Fruit fly (Drosophila melanogaster) whole organism: ENCODE measurements around the gene PDCD-5.

ENCODE experiments used
- CG8478 ChIP-seq: fragments of >200 bp; optimal IDR thresholded peaks from 2 replicates; lab custom pipeline; 2018; ENCODE audit warnings: inconsistent platforms
- Dll ChIP-seq: fragments of >200 bp; optimal IDR thresholded peaks from 2 replicates; lab custom pipeline; 2017
- EcR ChIP-seq, 2 experiments: fragments of >200 bp; optimal IDR thresholded peaks; 2 replicates each; lab custom pipeline; 2017; ENCODE audit warnings: missing biosample characterization in 2 of 2, missing genetic modification characterization in 2 of 2, missing genetic modification reagents in 2 of 2
- pan ChIP-seq: fragments of >200 bp; optimal IDR thresholded peaks from 2 replicates; lab custom pipeline; 2017
- psq ChIP-seq: fragments of >200 bp; optimal IDR thresholded peaks from 2 replicates; lab custom pipeline; 2017

DNA sequence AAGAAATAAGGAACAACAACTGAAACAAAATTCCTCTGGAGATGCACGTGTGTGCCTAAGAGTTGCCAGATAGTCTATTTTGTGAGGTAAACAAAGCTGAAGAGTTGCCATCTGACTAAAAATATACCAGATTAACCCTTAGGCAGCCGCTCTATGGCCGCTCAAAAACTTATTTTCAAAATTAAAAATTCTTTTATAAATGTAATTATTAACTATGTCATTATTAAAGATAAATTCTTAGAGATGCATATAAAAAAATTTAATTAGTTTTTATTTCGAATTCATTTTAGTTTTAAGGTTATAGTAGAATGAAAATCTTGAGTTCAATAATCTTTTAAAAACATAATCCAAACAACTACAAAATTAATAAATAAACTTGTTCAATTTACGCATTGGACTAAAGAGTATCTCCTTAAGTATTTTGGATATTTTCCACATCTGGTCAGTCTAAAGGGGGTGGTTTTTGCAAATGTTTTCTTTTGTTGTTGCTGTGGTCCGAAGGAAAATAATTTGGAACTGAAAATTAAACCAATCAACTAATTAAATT is 3.1 kb downstream of the PDCD-5 start, which contains the start of gene Tmx3:
- TF ChIP-seq CG8478 (lab: Kevin White, UChicago) (no peak), psq (lab: Kevin White, UChicago) (no peak), Dll (lab: Kevin White, UChicago) (no peak), pan (lab: Kevin White, UChicago) (no peak), EcR (GFP tag; optimal IDR thresholded peaks at IDR 0.05; lab: Kevin White, UChicago) (no peak)
